Fruit fly (Drosophila melanogaster): ENCODE measurements around the gene CG4116.
A peak's percentile ranks its signal among the peaks of the same experiment; 100 is the strongest.

The CG4116 gene

dm6 chrX:3018670-3019069, 48.7 kb downstream of the CG4116 start (continued):
- TF ChIP-seq CG17328 (GFP tag; IDR thresholded peaks at IDR 0.05) (peak; percentile 61), Dad (GFP tag; optimal IDR thresholded peaks at IDR 0.05) (peak; percentile 35), CG8924 (tag; optimal IDR thresholded peaks at IDR 0.05) (peak; percentile 63), peb (GFP tag; IDR thresholded peaks at IDR 0.05) (peak; percentile 34; the same call in 1 of the 2 replicates), NFAT (GFP tag; IDR thresholded peaks at IDR 0.05) (no peak), CG3065 (GFP tag; optimal IDR thresholded peaks at IDR 0.05) (no peak), slbo (GFP tag; IDR thresholded peaks at IDR 0.05) (peak; percentile 40; the same call in 1 of the 2 replicates), CG30020 (tag; optimal IDR thresholded peaks at IDR 0.05) (no peak), CG1647 (GFP tag; optimal IDR thresholded peaks at IDR 0.05) (peak; percentile 18), nom (GFP tag; optimal IDR thresholded peaks at IDR 0.05) (peak; percentile 76), CG8281 (tag; optimal IDR thresholded peaks at IDR 0.05) (peak; percentile 25), CG4328 (GFP tag; optimal IDR thresholded peaks at IDR 0.05) (no peak), ham (GFP tag; IDR thresholded peaks at IDR 0.05) (no peak), chn (GFP tag; optimal IDR thresholded peaks at IDR 0.05) (peak; percentile 29), Xrp1 (GFP tag; IDR thresholded peaks at IDR 0.05) (peak; percentile 75), CG16815 (GFP tag; optimal IDR thresholded peaks at IDR 0.05) (peak; percentile 18), Oaz (GFP tag; IDR thresholded peaks at IDR 0.05) (0 out of 2 replicates have a peak, but pooled peaks have one; percentile 44), CG6175 (GFP tag; IDR thresholded peaks at IDR 0.05) (no peak), tin (GFP tag; optimal IDR thresholded peaks at IDR 0.05) (peak; percentile 45), CG3726 (GFP tag; IDR thresholded peaks at IDR 0.05) (no peak), CG7357 (GFP tag; IDR thresholded peaks at IDR 0.05) (peak; percentile 51; the same call in 2 of the 3 replicates), ind (GFP tag; optimal IDR thresholded peaks at IDR 0.05) (peak; percentile 48), gro (GFP tag; optimal IDR thresholded peaks at IDR 0.05) (no peak), gem (tag; optimal IDR thresholded peaks at IDR 0.05) (peak; percentile 83), CG2875 (GFP tag; optimal IDR thresholded peaks at IDR 0.05) (peak; percentile 36), CG13296 (GFP tag; optimal IDR thresholded peaks at IDR 0.05) (peak; percentile 43), slou (GFP tag; optimal IDR thresholded peaks at IDR 0.05) (no peak), Dip2 (GFP tag; IDR thresholded peaks at IDR 0.05) (no peak), CG3838 (GFP tag; optimal IDR thresholded peaks at IDR 0.05) (no peak), fd3F (GFP tag; optimal IDR thresholded peaks at IDR 0.05) (peak; percentile 35), PHDP (tag; optimal IDR thresholded peaks at IDR 0.05) (peak; percentile 63), Max (GFP tag; optimal IDR thresholded peaks at IDR 0.05) (no peak), zfh2 (GFP tag; optimal IDR thresholded peaks at IDR 0.05) (no peak), CG3163 (GFP tag; optimal IDR thresholded peaks at IDR 0.05) (no peak), CG12659 (GFP tag; optimal IDR thresholded peaks at IDR 0.05) (peak; percentile 43), nerfin-1 (tag; optimal IDR thresholded peaks at IDR 0.05) (peak; percentile 49), grau (tag; optimal IDR thresholded peaks at IDR 0.05) (peak; percentile 52), sob (GFP tag; IDR thresholded peaks at IDR 0.05) (0 out of 2 replicates have a peak, but pooled peaks have one; percentile 21), Sox100B (GFP tag; optimal IDR thresholded peaks at IDR 0.05) (peak; percentile 65), Abd-B (GFP tag; optimal IDR thresholded peaks at IDR 0.05) (peak; percentile 80), bigmax (GFP tag; optimal IDR thresholded peaks at IDR 0.05) (no peak), gcm (GFP tag; optimal IDR thresholded peaks at IDR 0.05) (peak; percentile 32), trh (GFP tag; optimal IDR thresholded peaks at IDR 0.05) (no peak), dmrt99B (tag; optimal IDR thresholded peaks at IDR 0.05) (peak; percentile 80), CG2129 (GFP tag; IDR thresholded peaks at IDR 0.05; ENCODE audit: partially characterized antibody) (no peak), stwl (tag; optimal IDR thresholded peaks at IDR 0.05) (peak; percentile 14), ase (GFP tag; IDR thresholded peaks at IDR 0.05) (peak; percentile 53; the same call in 1 of the 3 replicates), lbe (GFP tag; optimal IDR thresholded peaks at IDR 0.05) (peak; percentile 76), dmrt11E (tag; optimal IDR thresholded peaks at IDR 0.05) (peak; percentile 75), zen (tag; optimal IDR thresholded peaks at IDR 0.05) (peak; percentile 22), fd64A (GFP tag; optimal IDR thresholded peaks at IDR 0.05) (peak; percentile 31)
